Worm (Caenorhabditis elegans): ENCODE measurements around the gene T08D10.4.

Gene T08D10.4

DNA sequence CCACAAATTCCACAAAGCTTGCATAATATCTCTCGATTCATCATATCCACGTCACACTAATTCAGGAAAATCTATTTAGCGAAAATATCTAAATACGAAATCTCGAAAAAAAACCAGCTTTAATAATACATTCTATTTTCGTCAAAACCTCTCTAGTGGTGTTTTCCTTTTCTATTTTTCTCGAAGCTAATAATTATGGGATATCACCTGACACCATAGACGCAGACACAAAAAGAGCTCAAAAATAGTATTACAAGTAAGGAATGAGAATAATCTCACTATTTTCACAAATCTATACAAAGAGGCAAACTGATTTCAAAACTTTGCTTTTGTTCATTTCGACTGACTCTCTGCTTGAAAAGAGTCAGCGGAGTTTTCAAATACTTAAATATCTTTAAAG, 16.0 kb upstream of the T08D10.4 start:
- no peak for TF ChIP-seq aly-1 (tag; optimal IDR thresholded peaks at IDR 0.05)
- no peak for TF ChIP-seq tra-4 (tag; optimal IDR thresholded peaks at IDR 0.05)
- TF ChIP-seq hmbx-1 (tag; optimal IDR thresholded peaks at IDR 0.05): no peak
- no peak for TF ChIP-seq F13C5.2 (tag; optimal IDR thresholded peaks at IDR 0.05)
- TF ChIP-seq ceh-13 (GFP tag; optimal IDR thresholded peaks at IDR 0.05): no peak
- TF ChIP-seq ama-1 (optimal IDR thresholded peaks at IDR 0.05): no peak
- TF ChIP-seq scrt-1 (GFP tag; IDR thresholded peaks at IDR 0.05): no peak
- no peak for TF ChIP-seq hmg-4 (GFP tag; optimal IDR thresholded peaks at IDR 0.05)
- no peak for TF ChIP-seq sea-1 (GFP tag; conservative IDR thresholded peaks at IDR 0.05)
- TF ChIP-seq ceh-36 (tag; optimal IDR thresholded peaks at IDR 0.05): no peak
- no peak for TF ChIP-seq pes-1 (GFP tag; IDR thresholded peaks at IDR 0.05)

DNA sequence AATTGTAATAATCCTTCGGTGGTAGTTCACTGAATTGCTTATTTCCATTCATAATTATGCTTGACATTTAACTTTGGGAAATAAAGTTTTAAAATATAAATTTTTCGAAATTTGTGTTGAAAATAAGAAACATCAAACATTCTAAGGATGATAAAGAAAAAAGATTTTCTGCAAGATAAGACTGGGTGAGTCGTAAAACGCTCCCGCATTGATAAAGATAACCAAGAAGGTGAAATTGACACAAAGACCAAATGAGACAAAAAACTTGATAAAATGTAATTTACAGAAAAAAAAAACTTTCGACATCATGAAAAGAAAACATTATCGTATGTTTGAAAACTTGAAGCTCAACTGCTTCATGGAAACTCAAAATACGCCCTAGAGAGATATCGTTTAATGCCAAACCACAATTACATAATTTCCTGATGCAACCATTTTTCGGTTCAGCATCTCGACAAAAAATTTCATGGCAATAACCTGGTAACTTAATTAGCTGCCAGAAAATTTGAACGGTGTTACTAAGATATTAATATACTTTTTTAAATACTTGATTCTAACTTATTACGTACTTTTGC, 15.0 kb upstream of the T08D10.4 start:
- TF ChIP-seq ama-1 (optimal IDR thresholded peaks at IDR 0.05) (no peak), B0310.2 (tag; optimal IDR thresholded peaks at IDR 0.05) (no peak), hmg-4 (GFP tag; optimal IDR thresholded peaks at IDR 0.05) (no peak), pes-1 (GFP tag; IDR thresholded peaks at IDR 0.05) (no peak), scrt-1 (GFP tag; IDR thresholded peaks at IDR 0.05) (no peak), ceh-13 (GFP tag; optimal IDR thresholded peaks at IDR 0.05) (no peak), tra-4 (tag; optimal IDR thresholded peaks at IDR 0.05) (no peak), sea-1 (GFP tag; conservative IDR thresholded peaks at IDR 0.05) (no peak), F13C5.2 (tag; optimal IDR thresholded peaks at IDR 0.05) (no peak), tbx-37 (GFP tag; conservative IDR thresholded peaks at IDR 0.05) (no peak), hnd-1 (tag; optimal IDR thresholded peaks at IDR 0.05) (no peak)

DNA sequence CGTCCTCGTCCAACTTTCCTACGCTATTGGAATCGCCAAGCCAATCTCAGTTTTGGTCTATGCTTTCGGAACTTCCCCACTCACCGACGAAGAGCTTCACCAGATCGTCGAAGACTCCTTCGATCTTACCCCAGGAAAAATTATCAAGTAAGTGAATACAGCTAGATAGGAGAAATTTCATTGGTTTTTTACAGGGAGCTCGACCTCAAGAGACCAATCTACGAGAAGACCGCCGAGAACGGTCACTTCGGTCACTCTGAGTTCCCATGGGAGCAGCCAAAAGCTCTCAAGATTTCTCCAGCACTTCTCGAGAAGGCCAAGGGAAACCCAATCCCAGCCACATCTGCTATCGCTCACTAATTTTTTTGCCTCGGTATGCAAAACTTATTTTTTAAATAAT, 13.9 kb upstream of the T08D10.4 start:
- TF ChIP-seq tbx-37 (GFP tag; conservative IDR thresholded peaks at IDR 0.05): no peak
- TF ChIP-seq ets-7 (tag; optimal IDR thresholded peaks at IDR 0.05): no peak

DNA sequence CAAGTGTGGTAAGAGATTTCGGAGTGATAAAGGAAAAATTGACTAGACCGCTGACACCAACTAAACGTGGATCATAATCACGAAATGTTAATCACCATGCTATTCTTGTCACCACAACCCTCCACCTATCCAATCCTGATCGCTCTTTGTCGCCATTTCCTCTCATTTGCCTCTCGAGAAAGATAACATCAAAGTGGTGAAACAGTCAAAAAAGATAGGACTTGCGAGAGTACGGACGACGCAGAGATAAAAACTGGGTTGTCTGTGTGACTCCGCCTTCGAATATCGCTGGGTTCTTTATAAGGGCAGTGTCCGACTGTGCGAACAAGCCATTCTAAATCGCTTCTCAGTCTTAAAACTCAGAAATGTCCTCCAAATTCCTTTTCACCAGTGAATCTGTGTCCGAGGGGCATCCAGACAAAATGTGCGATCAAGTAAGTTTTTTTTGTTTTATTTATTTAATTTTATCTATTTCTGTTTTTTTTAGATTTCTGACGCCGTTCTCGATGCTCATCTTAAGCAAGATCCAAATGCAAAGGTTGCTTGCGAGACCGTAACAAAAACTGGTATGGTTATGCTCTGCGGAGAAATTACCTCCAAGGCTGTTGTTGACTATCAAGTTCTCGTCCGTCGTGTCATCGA, 12.7 kb upstream of the T08D10.4 start, which contains the start of gene sams-1:
Gene sams-1 (plus strand): TSS at position 300 of the 642 bp plus-strand sequence.
- TF ChIP-seq hmg-4 (GFP tag; optimal IDR thresholded peaks at IDR 0.05) (no peak), pes-1 (GFP tag; IDR thresholded peaks at IDR 0.05) (no peak), B0310.2 (tag; optimal IDR thresholded peaks at IDR 0.05) (no peak), tbx-11 (GFP tag; IDR thresholded peaks at IDR 0.05) (no peak), tra-4 (tag; optimal IDR thresholded peaks at IDR 0.05) (no peak), sea-1 (GFP tag; conservative IDR thresholded peaks at IDR 0.05) (no peak), ets-7 (tag; optimal IDR thresholded peaks at IDR 0.05) (no peak), hnd-1 (tag; optimal IDR thresholded peaks at IDR 0.05) (no peak), ama-1 (optimal IDR thresholded peaks at IDR 0.05) (no peak), ceh-13 (GFP tag; optimal IDR thresholded peaks at IDR 0.05) (no peak), hmbx-1 (tag; optimal IDR thresholded peaks at IDR 0.05) (no peak), F13C5.2 (tag; optimal IDR thresholded peaks at IDR 0.05) (no peak), tbx-37 (GFP tag; conservative IDR thresholded peaks at IDR 0.05) (no peak)

DNA sequence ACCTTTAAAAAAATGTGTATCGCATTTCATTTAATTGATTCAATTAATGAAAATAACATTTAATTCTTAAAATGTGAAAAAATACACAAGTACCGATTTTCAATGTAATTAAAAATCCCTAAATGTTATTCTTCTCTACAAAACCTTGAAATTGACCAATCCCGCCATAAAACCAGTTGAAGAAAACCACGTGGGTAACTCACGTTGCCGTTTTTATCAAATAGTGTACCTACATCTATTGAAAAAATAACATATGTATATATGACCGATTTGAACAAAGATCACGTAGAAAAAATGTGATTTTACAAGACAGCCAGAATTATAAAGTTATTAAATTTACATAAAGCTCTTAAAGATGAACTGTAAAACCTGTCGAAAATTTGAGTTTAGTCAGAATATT, 12.0 kb upstream of the T08D10.4 start:
- TF ChIP-seq hmg-4 (GFP tag; optimal IDR thresholded peaks at IDR 0.05) (no peak), aly-1 (tag; optimal IDR thresholded peaks at IDR 0.05) (no peak)

DNA sequence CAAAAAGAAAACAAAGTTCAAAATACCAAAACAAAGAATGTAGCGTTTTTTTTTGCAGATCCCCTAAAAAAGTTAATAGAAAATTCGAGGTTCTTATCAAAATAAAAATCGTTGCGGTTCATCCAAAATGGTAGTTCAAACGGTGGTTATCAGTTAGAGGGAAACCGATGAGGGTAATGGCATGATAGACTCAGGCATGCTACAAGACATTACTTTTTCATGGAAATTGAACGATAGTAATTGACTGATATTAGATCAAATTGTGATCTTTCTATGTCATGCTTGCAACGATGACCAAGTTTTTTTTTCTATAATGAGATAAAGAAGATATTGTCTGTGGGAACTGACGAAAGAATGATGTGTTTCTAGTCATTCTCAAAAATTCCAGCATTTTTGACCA, 11.4 kb upstream of the T08D10.4 start:
- TF ChIP-seq hmg-4 (GFP tag; optimal IDR thresholded peaks at IDR 0.05) (no peak), pes-1 (GFP tag; IDR thresholded peaks at IDR 0.05) (no peak), scrt-1 (GFP tag; IDR thresholded peaks at IDR 0.05) (no peak), B0310.2 (tag; optimal IDR thresholded peaks at IDR 0.05) (no peak), sea-1 (GFP tag; conservative IDR thresholded peaks at IDR 0.05) (no peak), tbx-11 (GFP tag; IDR thresholded peaks at IDR 0.05) (no peak), ceh-13 (GFP tag; optimal IDR thresholded peaks at IDR 0.05) (no peak), hmbx-1 (tag; optimal IDR thresholded peaks at IDR 0.05) (no peak), tbx-37 (GFP tag; conservative IDR thresholded peaks at IDR 0.05) (no peak), tra-4 (tag; optimal IDR thresholded peaks at IDR 0.05) (no peak), ama-1 (optimal IDR thresholded peaks at IDR 0.05) (no peak), flt-1 (GFP tag; IDR thresholded peaks at IDR 0.05) (no peak), F13C5.2 (tag; optimal IDR thresholded peaks at IDR 0.05) (no peak), aly-1 (tag; optimal IDR thresholded peaks at IDR 0.05) (no peak), hnd-1 (tag; optimal IDR thresholded peaks at IDR 0.05) (no peak), ets-7 (tag; optimal IDR thresholded peaks at IDR 0.05) (no peak), ceh-36 (tag; optimal IDR thresholded peaks at IDR 0.05) (no peak)

DNA sequence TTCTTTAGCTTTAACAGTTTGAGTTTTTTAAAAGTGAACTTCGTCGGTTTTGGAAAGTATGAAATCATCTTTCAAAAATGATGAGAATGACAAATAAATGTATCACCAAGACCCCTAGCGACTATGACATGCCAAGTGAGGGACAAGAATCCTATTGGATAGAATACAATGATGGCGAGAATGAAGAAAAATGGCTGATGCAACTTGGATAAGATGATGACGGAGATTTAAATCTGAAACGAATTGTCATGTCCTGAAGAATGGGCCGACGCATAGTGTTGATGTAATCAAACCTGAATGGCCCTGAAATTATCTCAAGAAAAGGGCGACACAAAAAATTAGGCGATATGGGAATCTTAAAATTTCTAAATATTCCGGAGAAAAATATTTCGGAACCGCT, 10.5 kb upstream of the T08D10.4 start:
- no peak for TF ChIP-seq tbx-37 (GFP tag; conservative IDR thresholded peaks at IDR 0.05)
- TF ChIP-seq scrt-1 (GFP tag; IDR thresholded peaks at IDR 0.05): no peak
- TF ChIP-seq tbx-11 (GFP tag; IDR thresholded peaks at IDR 0.05): no peak
- no peak for TF ChIP-seq hmg-4 (GFP tag; optimal IDR thresholded peaks at IDR 0.05)
- no peak for TF ChIP-seq hmbx-1 (tag; optimal IDR thresholded peaks at IDR 0.05)
- TF ChIP-seq hnd-1 (tag; optimal IDR thresholded peaks at IDR 0.05): no peak
- no peak for TF ChIP-seq pes-1 (GFP tag; IDR thresholded peaks at IDR 0.05)
- no peak for TF ChIP-seq F13C5.2 (tag; optimal IDR thresholded peaks at IDR 0.05)
- no peak for TF ChIP-seq B0310.2 (tag; optimal IDR thresholded peaks at IDR 0.05)
- TF ChIP-seq flt-1 (GFP tag; IDR thresholded peaks at IDR 0.05): no peak
- no peak for TF ChIP-seq sea-1 (GFP tag; conservative IDR thresholded peaks at IDR 0.05)
- TF ChIP-seq ceh-36 (tag; optimal IDR thresholded peaks at IDR 0.05): no peak
- TF ChIP-seq ceh-13 (GFP tag; optimal IDR thresholded peaks at IDR 0.05): no peak
- no peak for TF ChIP-seq tra-4 (tag; optimal IDR thresholded peaks at IDR 0.05)
- TF ChIP-seq aly-1 (tag; optimal IDR thresholded peaks at IDR 0.05): no peak
- no peak for TF ChIP-seq ets-7 (tag; optimal IDR thresholded peaks at IDR 0.05)
- no peak for TF ChIP-seq ama-1 (optimal IDR thresholded peaks at IDR 0.05)
